Fruit fly (Drosophila melanogaster): ENCODE results near the gene CG2004.

DNA sequence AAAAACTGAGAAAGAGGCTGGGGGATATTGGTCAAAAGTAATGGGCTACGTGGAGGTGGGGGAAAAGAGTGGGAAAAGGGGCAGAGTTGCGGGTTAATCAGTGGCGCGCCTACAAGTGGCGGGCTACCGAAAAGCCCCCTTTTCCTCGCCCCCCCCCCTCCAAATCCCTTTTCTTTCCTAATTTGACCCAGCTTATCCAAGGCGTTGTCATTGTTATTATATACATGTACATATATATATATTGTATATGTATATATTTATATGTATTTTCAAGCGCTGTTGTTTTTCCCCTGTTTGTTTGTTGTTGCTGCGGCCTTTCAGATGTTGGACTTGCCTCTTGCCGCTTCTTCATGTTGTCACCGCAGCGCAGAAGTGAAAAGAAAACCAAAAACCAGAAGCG, 47.7 kb downstream of the CG2004 start:
- TF ChIP-seq ttk (optimal IDR thresholded peaks at IDR 0.05) (no peak), insv (optimal IDR thresholded peaks at IDR 0.05) (no peak), h (optimal IDR thresholded peaks at IDR 0.05) (no peak), psq (optimal IDR thresholded peaks at IDR 0.05) (no peak)
